Worm (Caenorhabditis elegans) whole organism, young adult: ENCODE results near the gene C32D5.10.

Experiments
- B0035.1 ChIP-seq: sonication (generic microtip); optimal IDR thresholded peaks from 2 replicates; lab custom pipeline; 2016; ENCODE audit warnings: missing genetic modification characterization, mild to moderate bottlenecking, missing compliant biosample characterization, missing genotype, missing genetic modification reagents
- B0261.1 ChIP-seq: sonication (generic microtip); optimal IDR thresholded peaks from 2 replicates; lab custom pipeline; 2016; ENCODE audit warnings: mild to moderate bottlenecking, missing genetic modification characterization, moderate library complexity, missing compliant biosample characterization
- B0336.3 ChIP-seq: fragments of 200-800 bp; sonication (Bioruptor generic); IDR thresholded peaks from 2 replicates; pipeline ENCODE4 v1.3.6; 2022; ENCODE audit warnings: missing genetic modification characterization, missing compliant biosample characterization
- C06A6.2 ChIP-seq: fragments of 200-800 bp; sonication (Bioruptor generic); conservative IDR thresholded peaks from 2 replicates; pipeline ENCODE4 v1.3.6; 2022; ENCODE audit warnings: missing genetic modification characterization, missing compliant biosample characterization
- F10E7.11 ChIP-seq: sonication (generic microtip); optimal IDR thresholded peaks from 2 replicates; lab custom pipeline; 2017; ENCODE audit warnings: mild to moderate bottlenecking, missing genetic modification characterization, moderate library complexity, missing compliant biosample characterization
- F23B12.7 ChIP-seq: sonication (generic microtip); optimal IDR thresholded peaks from 2 replicates; lab custom pipeline; 2017; ENCODE audit warnings: missing genetic modification characterization, mild to moderate bottlenecking, missing compliant biosample characterization, antibody characterized with exemption, moderate library complexity; ENCODE audit not compliant: insufficient read depth
- F37B4.10 ChIP-seq: fragments of 200-800 bp; sonication (Bioruptor generic); IDR thresholded peaks from 2 replicates; pipeline ENCODE4 v1.3.6; 2022; ENCODE audit warnings: missing genetic modification characterization, missing compliant biosample characterization
- K11D2.4 ChIP-seq: fragments of 200-800 bp; sonication (Bioruptor generic); IDR thresholded peaks from 2 replicates; pipeline ENCODE4 v1.3.6; 2022; ENCODE audit warnings: missing genetic modification reagents, missing genetic modification characterization, missing compliant biosample characterization
- K12H6.12 ChIP-seq: fragments of 200-800 bp; sonication (Bioruptor generic); optimal IDR thresholded peaks from 2 replicates; lab custom pipeline; 2018; ENCODE audit warnings: mild to moderate bottlenecking, missing genetic modification characterization, missing compliant biosample characterization
- T26A5.8 ChIP-seq: sonication (generic microtip); optimal IDR thresholded peaks from 2 replicates; lab custom pipeline; 2016; ENCODE audit warnings: missing genetic modification characterization, missing compliant biosample characterization
- Y53F4B.3 ChIP-seq: fragments of 200-800 bp; sonication (Bioruptor generic); IDR thresholded peaks from 2 replicates; pipeline ENCODE4 v1.3.6; 2022; ENCODE audit warnings: missing genetic modification reagents, missing genetic modification characterization, missing compliant biosample characterization
- Y67H2A.10 ChIP-seq: fragments of 200-800 bp; sonication (Bioruptor generic); conservative IDR thresholded peaks from 2 replicates; pipeline ENCODE4 v1.3.6; 2022; ENCODE audit warnings: missing genetic modification reagents, missing genetic modification characterization, missing compliant biosample characterization
- Y79H2A.3 ChIP-seq: fragments of 200-800 bp; sonication (Bioruptor generic); conservative IDR thresholded peaks from 2 replicates; pipeline ENCODE4 v1.3.6; 2022; ENCODE audit warnings: missing genetic modification reagents, missing genetic modification characterization, missing compliant biosample characterization
- ZK185.1 ChIP-seq: sonication (generic microtip); optimal IDR thresholded peaks from 2 replicates; lab custom pipeline; 2016; ENCODE audit warnings: mild to moderate bottlenecking, missing genetic modification characterization, missing compliant biosample characterization; ENCODE audit not compliant: poor library complexity, severe bottlenecking
- akir-1 ChIP-seq: fragments of 200-800 bp; sonication (Bioruptor generic); optimal IDR thresholded peaks from 2 replicates; lab custom pipeline; 2018; ENCODE audit warnings: mild to moderate bottlenecking, missing genetic modification characterization, moderate library complexity, missing compliant biosample characterization
- aptf-3 ChIP-seq: fragments of 200-800 bp; sonication (Bioruptor generic); IDR thresholded peaks from 2 replicates; pipeline ENCODE4 v1.3.6; 2022; ENCODE audit warnings: missing genetic modification characterization, missing compliant biosample characterization
- atf-7 ChIP-seq: sonication (generic microtip); optimal IDR thresholded peaks from 2 replicates; lab custom pipeline; 2017; ENCODE audit warnings: mild to moderate bottlenecking, missing genetic modification characterization, missing compliant biosample characterization
- athp-1 ChIP-seq: sonication (generic microtip); optimal IDR thresholded peaks from 2 replicates; lab custom pipeline; 2017; ENCODE audit warnings: mild to moderate bottlenecking, missing genetic modification characterization, missing compliant biosample characterization
- attf-3 ChIP-seq: fragments of 200-800 bp; sonication (Bioruptor generic); conservative IDR thresholded peaks from 2 replicates; pipeline ENCODE4 v1.3.6; 2022; ENCODE audit warnings: missing genetic modification reagents, missing genetic modification characterization, missing compliant biosample characterization
- attf-5 ChIP-seq: fragments of 200-800 bp; sonication (Bioruptor generic); optimal IDR thresholded peaks from 2 replicates; lab custom pipeline; 2018; ENCODE audit warnings: mild to moderate bottlenecking, missing genetic modification characterization, missing compliant biosample characterization
- bed-1 ChIP-seq: fragments of 200-800 bp; sonication (Bioruptor generic); IDR thresholded peaks from 2 replicates; pipeline ENCODE4 v1.3.6; 2022; ENCODE audit warnings: missing genetic modification reagents, missing genetic modification characterization, missing compliant biosample characterization
- ccch-3 ChIP-seq: fragments of 200-800 bp; sonication (Bioruptor generic); optimal IDR thresholded peaks from 2 replicates; lab custom pipeline; 2018; ENCODE audit warnings: mild to moderate bottlenecking, missing genetic modification characterization, missing compliant biosample characterization
- cebp-2 ChIP-seq: fragments of 200-800 bp; sonication (Bioruptor generic); IDR thresholded peaks from 2 replicates; pipeline ENCODE4 v1.3.6; 2022; ENCODE audit warnings: missing genetic modification characterization, missing compliant biosample characterization
- ceh-100 ChIP-seq: fragments of 200-800 bp; sonication (Bioruptor generic); IDR thresholded peaks from 2 replicates; pipeline ENCODE4 v1.3.6; 2022; ENCODE audit warnings: missing genetic modification reagents, missing genetic modification characterization, missing compliant biosample characterization
- ceh-79 ChIP-seq: sonication (generic microtip); optimal IDR thresholded peaks from 2 replicates; lab custom pipeline; 2017; ENCODE audit warnings: mild to moderate bottlenecking, missing genetic modification characterization, missing compliant biosample characterization
- chd-7 ChIP-seq: sonication (generic microtip); optimal IDR thresholded peaks from 2 replicates; lab custom pipeline; 2016; ENCODE audit warnings: mild to moderate bottlenecking, missing genetic modification characterization, moderate library complexity, missing compliant biosample characterization
- dox-1 ChIP-seq: fragments of 200-800 bp; sonication (Bioruptor generic); IDR thresholded peaks from 2 replicates; pipeline ENCODE4 v1.3.6; 2022; ENCODE audit warnings: missing genetic modification reagents, missing genetic modification characterization, missing compliant biosample characterization
- dpff-1 ChIP-seq: sonication (generic microtip); optimal IDR thresholded peaks from 2 replicates; lab custom pipeline; 2017; ENCODE audit warnings: mild to moderate bottlenecking, missing genetic modification characterization, missing compliant biosample characterization
- dpl-1 ChIP-seq: fragments of 150-350 bp; optimal IDR thresholded peaks from 2 replicates; lab custom pipeline; 2014; ENCODE audit warnings: missing biosample characterization, missing genetic modification reagents, missing genetic modification characterization
- gei-17 ChIP-seq: fragments of 200-800 bp; sonication (Bioruptor generic); optimal IDR thresholded peaks from 2 replicates; lab custom pipeline; 2018; ENCODE audit warnings: mild to moderate bottlenecking, missing genetic modification characterization, missing compliant biosample characterization
- hlh-26 ChIP-seq: fragments of 200-800 bp; sonication (Bioruptor generic); conservative IDR thresholded peaks from 2 replicates; pipeline ENCODE4 v1.3.6; 2022; ENCODE audit warnings: missing genetic modification reagents, missing genetic modification characterization, missing compliant biosample characterization
- let-526 ChIP-seq: fragments of 200-800 bp; sonication (Bioruptor generic); IDR thresholded peaks from 2 replicates; pipeline ENCODE4 v1.3.6; 2022; ENCODE audit warnings: missing genetic modification reagents, missing genetic modification characterization, missing compliant biosample characterization
- lin-54 ChIP-seq: fragments of 200-800 bp; sonication (Bioruptor generic); optimal IDR thresholded peaks from 2 replicates; lab custom pipeline; 2018; ENCODE audit warnings: mild to moderate bottlenecking, missing genetic modification characterization, missing compliant biosample characterization
- madf-3 ChIP-seq: fragments of 200-800 bp; sonication (Bioruptor generic); IDR thresholded peaks from 2 replicates; pipeline ENCODE4 v1.3.6; 2022; ENCODE audit warnings: missing genetic modification reagents, missing genetic modification characterization, missing compliant biosample characterization
- nfya-1 ChIP-seq: sonication (generic microtip); optimal IDR thresholded peaks from 2 replicates; lab custom pipeline; 2017; ENCODE audit warnings: antibody characterized with exemption, missing compliant biosample characterization, missing genetic modification characterization, borderline replicate concordance; ENCODE audit not compliant: insufficient read depth
- nfya-2 ChIP-seq: fragments of 200-800 bp; sonication (Bioruptor generic); IDR thresholded peaks from 2 replicates; pipeline ENCODE4 v1.3.6; 2022; ENCODE audit warnings: missing genetic modification reagents, missing genetic modification characterization, missing compliant biosample characterization
- nfyb-1 ChIP-seq: fragments of 200-800 bp; sonication (Bioruptor generic); IDR thresholded peaks from 2 replicates; pipeline ENCODE4 v1.3.6; 2022; ENCODE audit warnings: missing genetic modification reagents, missing genetic modification characterization, missing compliant biosample characterization
- nhr-179 ChIP-seq: sonication (generic microtip); optimal IDR thresholded peaks from 2 replicates; lab custom pipeline; 2016; ENCODE audit warnings: mild to moderate bottlenecking, missing genetic modification characterization, missing compliant biosample characterization
- nhr-27 ChIP-seq: fragments of 200-800 bp; sonication (Bioruptor generic); optimal IDR thresholded peaks from 2 replicates; lab custom pipeline; 2018; ENCODE audit warnings: mild to moderate bottlenecking, missing genetic modification characterization, moderate library complexity, missing compliant biosample characterization
- nhr-90 ChIP-seq: sonication (generic microtip); optimal IDR thresholded peaks from 2 replicates; lab custom pipeline; 2016; ENCODE audit warnings: missing genotype, mild to moderate bottlenecking, missing genetic modification characterization, missing compliant biosample characterization
- pha-4 ChIP-seq: fragments of 150-350 bp; sonication (generic microtip); optimal IDR thresholded peaks from 2 replicates; lab custom pipeline; 2014; ENCODE audit warnings: missing biosample characterization, missing genetic modification reagents, missing genetic modification characterization
- repo-1 ChIP-seq: sonication (generic microtip); optimal IDR thresholded peaks from 2 replicates; lab custom pipeline; 2017; ENCODE audit warnings: mild to moderate bottlenecking, missing genetic modification characterization, missing compliant biosample characterization
- sea-2 ChIP-seq: fragments of 200-800 bp; sonication (Bioruptor generic); IDR thresholded peaks from 2 replicates; pipeline ENCODE4 v1.3.6; 2022; ENCODE audit warnings: missing genetic modification characterization, missing compliant biosample characterization
- snpc-1.3 ChIP-seq: sonication (generic microtip); optimal IDR thresholded peaks from 2 replicates; lab custom pipeline; 2017; ENCODE audit warnings: missing genetic modification characterization, mild to moderate bottlenecking, missing compliant biosample characterization, antibody characterized with exemption, moderate library complexity, missing genotype, missing genetic modification reagents; ENCODE audit not compliant: insufficient read depth
- tbx-9 ChIP-seq: sonication (generic microtip); optimal IDR thresholded peaks from 2 replicates; lab custom pipeline; 2016; ENCODE audit warnings: borderline replicate concordance, missing genetic modification characterization, inconsistent platforms, missing compliant biosample characterization
- zfh-2 ChIP-seq: fragments of 200-800 bp; sonication (Bioruptor generic); conservative IDR thresholded peaks from 2 replicates; pipeline ENCODE4 v1.3.6; 2022; ENCODE audit warnings: missing genetic modification reagents, missing genetic modification characterization, missing compliant biosample characterization
- ztf-22 ChIP-seq: fragments of 200-800 bp; sonication (Bioruptor generic); optimal IDR thresholded peaks from 2 replicates; lab custom pipeline; 2018; ENCODE audit warnings: mild to moderate bottlenecking, missing genetic modification characterization, moderate library complexity, missing compliant biosample characterization
- ztf-3 ChIP-seq: fragments of 200-800 bp; sonication (Bioruptor generic); optimal IDR thresholded peaks from 2 replicates; lab custom pipeline; 2018; ENCODE audit warnings: mild to moderate bottlenecking, missing genetic modification characterization, missing compliant biosample characterization
- ztf-6 ChIP-seq: fragments of 200-800 bp; sonication (Bioruptor generic); IDR thresholded peaks from 2 replicates; pipeline ENCODE4 v1.3.6; 2022; ENCODE audit warnings: missing genetic modification reagents, missing genetic modification characterization, missing compliant biosample characterization

C32D5.10 gene

ce11 chrII:6370110-6370509 is 18.3 kb upstream of the C32D5.10 start (continued):
- TF ChIP-seq dpl-1 (GFP tag; lab: Kevin White, UChicago) (no peak), K12H6.12 (tag; lab: Kevin White, UChicago) (peak; percentile 68), bed-1 (GFP tag; lab: Robert Waterston, UW) (no peak), chd-7 (tag; lab: Kevin White, UChicago) (peak; percentile 63), ztf-3 (GFP tag; lab: Kevin White, UChicago) (no peak), T26A5.8 (no peak), madf-3 (GFP tag; lab: Robert Waterston, UW) (0 out of 2 replicates have a peak, but pooled peaks have one; percentile 13), Y67H2A.10 (GFP tag; lab: Robert Waterston, UW) (peak; percentile 57; the same call in 1 of the 2 replicates), ZK185.1 (tag; lab: Kevin White, UChicago) (peak; percentile 74), attf-5 (peak; percentile 95), tbx-9 (tag; lab: Kevin White, UChicago) (no peak), F10E7.11 (tag; lab: Kevin White, UChicago) (no peak), akir-1 (GFP tag; lab: Kevin White, UChicago) (no peak), K11D2.4 (peak; percentile 54), F37B4.10 (GFP tag; lab: Robert Waterston, UW) (no peak), hlh-26 (GFP tag; lab: Robert Waterston, UW) (no peak), B0261.1 (tag; lab: Kevin White, UChicago) (no peak), aptf-3 (GFP tag; lab: Robert Waterston, UW) (no peak), Y53F4B.3 (GFP tag; lab: Robert Waterston, UW) (no peak), C06A6.2 (GFP tag; lab: Robert Waterston, UW) (0 out of 2 replicates have a peak, but pooled peaks have one; percentile 18), sea-2 (GFP tag; lab: Robert Waterston, UW) (no peak), zfh-2 (peak; percentile 89), ccch-3 (GFP tag; lab: Kevin White, UChicago) (no peak), snpc-1.3 (tag; lab: Kevin White, UChicago) (peak; percentile 38), B0035.1 (tag; lab: Kevin White, UChicago) (no peak), dpff-1 (no peak), cebp-2 (GFP tag; lab: Robert Waterston, UW) (no peak), nhr-27 (tag; lab: Kevin White, UChicago) (no peak), B0336.3 (GFP tag; lab: Robert Waterston, UW) (peak; percentile 76), dox-1 (peak; percentile 94), F23B12.7 (tag; lab: Kevin White, UChicago) (peak; percentile 95), nfya-2 (GFP tag; lab: Robert Waterston, UW) (no peak), repo-1 (no peak), nfyb-1 (GFP tag; lab: Robert Waterston, UW) (peak; percentile 80), let-526 (GFP tag; lab: Robert Waterston, UW) (no peak), pha-4 (tag; lab: Kevin White, UChicago) (no peak), attf-3 (GFP tag; lab: Robert Waterston, UW) (peak; percentile 45; the same call in 1 of the 2 replicates), athp-1 (tag; lab: Kevin White, UChicago) (peak; percentile 67), atf-7 (tag; lab: Kevin White, UChicago) (peak; percentile 31), Y79H2A.3 (no peak), ceh-100 (peak; percentile 66), ztf-6 (no peak), gei-17 (GFP tag; lab: Kevin White, UChicago) (peak; percentile 3), nfya-1 (tag; lab: Kevin White, UChicago) (no peak), lin-54 (GFP tag; lab: Kevin White, UChicago) (peak; percentile 72), nhr-90 (tag; lab: Kevin White, UChicago) (no peak), ceh-79 (tag; lab: Kevin White, UChicago) (no peak), ztf-22 (no peak), nhr-179 (no peak)
